Worm (Caenorhabditis elegans) whole organism, L4 larva: ENCODE measurements around the gene obr-1.

Source experiments
- F26F4.8 ChIP-seq: fragments of 200-800 bp; sonication (Bioruptor generic); conservative IDR thresholded peaks from 2 replicates; pipeline ENCODE4 v1.3.6; 2022; ENCODE audit warnings: missing genetic modification characterization, missing compliant biosample characterization
- F49E8.2 ChIP-seq: sonication (generic microtip); optimal IDR thresholded peaks from 2 replicates; lab custom pipeline; 2016; ENCODE audit warnings: missing compliant biosample characterization, mild to moderate bottlenecking, missing genetic modification characterization, borderline replicate concordance
- R02D3.7 ChIP-seq: fragments of 150-350 bp; sonication (generic microtip); optimal IDR thresholded peaks from 3 replicates; lab custom pipeline; 2014; ENCODE audit warnings: missing biosample characterization, missing genetic modification characterization
- T20F7.1 ChIP-seq: fragments of 200-800 bp; sonication (Bioruptor generic); optimal IDR thresholded peaks from 2 replicates; lab custom pipeline; 2018; ENCODE audit warnings: mild to moderate bottlenecking, missing genetic modification characterization, missing compliant biosample characterization
- Y105C5A.15 ChIP-seq: fragments of 200-800 bp; sonication (Bioruptor generic); IDR thresholded peaks from 2 replicates; pipeline ENCODE4 v1.3.6; 2022; ENCODE audit warnings: missing genetic modification characterization, missing compliant biosample characterization
- Y48G9A.11 ChIP-seq: fragments of 200-800 bp; sonication (Bioruptor generic); IDR thresholded peaks from 2 replicates; pipeline ENCODE4 v1.3.6; 2022; ENCODE audit warnings: missing genetic modification reagents, missing genetic modification characterization, missing compliant biosample characterization
- Y5F2A.4 ChIP-seq: fragments of 200-800 bp; sonication (Bioruptor generic); optimal IDR thresholded peaks from 2 replicates; lab custom pipeline; 2018; ENCODE audit warnings: mild to moderate bottlenecking, missing genetic modification characterization, missing compliant biosample characterization
- ZK546.5 ChIP-seq, 2 experiments: sonication (generic microtip); optimal IDR thresholded peaks; 2 replicates each; lab custom pipeline; 2017; ENCODE audit warnings: missing biosample characterization in 2 of 2, missing genetic modification characterization in 2 of 2
- aly-2 ChIP-seq: sonication (generic microtip); optimal IDR thresholded peaks from 2 replicates; lab custom pipeline; 2018; ENCODE audit warnings: missing biosample characterization, missing genetic modification characterization
- ama-1 ChIP-seq: fragments of 150-350 bp; optimal IDR thresholded peaks from 2 replicates; lab custom pipeline; 2014; ENCODE audit warnings: inconsistent platforms, mixed read lengths
- attf-4 ChIP-seq: sonication (generic microtip); optimal IDR thresholded peaks from 3 replicates; lab custom pipeline; 2017; ENCODE audit warnings: missing biosample characterization, missing genetic modification characterization
- ceh-32 ChIP-seq: sonication (generic microtip); optimal IDR thresholded peaks from 2 replicates; lab custom pipeline; 2016; ENCODE audit warnings: mild to moderate bottlenecking, missing genetic modification characterization, missing compliant biosample characterization; ENCODE audit not compliant: poor library complexity
- ceh-44 ChIP-seq: fragments of 200-800 bp; sonication (Bioruptor generic); IDR thresholded peaks from 2 replicates; pipeline ENCODE4 v1.3.6; 2022; ENCODE audit warnings: missing genetic modification reagents, missing genetic modification characterization, missing compliant biosample characterization
- ces-1 ChIP-seq: fragments of 150-350 bp; sonication (generic microtip); optimal IDR thresholded peaks from 4 replicates; lab custom pipeline; 2014; ENCODE audit warnings: missing biosample characterization, missing genetic modification reagents, missing genetic modification characterization
- daf-16 ChIP-seq, 3 experiments: sonication (generic microtip); optimal IDR thresholded peaks; 2 replicates each; lab custom pipeline; 2016 to 2017; ENCODE audit warnings: missing genetic modification characterization in 3 of 3, missing genetic modification reagents in 3 of 3, mild to moderate bottlenecking in 2 of 3, missing compliant biosample characterization in 2 of 3, missing biosample characterization in 1 of 3, moderate library complexity in 1 of 3
- daf-8 ChIP-seq: fragments of 200-800 bp; sonication (Bioruptor generic); IDR thresholded peaks from 2 replicates; pipeline ENCODE4 v1.3.6; 2022; ENCODE audit warnings: missing genetic modification characterization, missing compliant biosample characterization
- dmd-6 ChIP-seq: fragments of 200-800 bp; sonication (Bioruptor generic); IDR thresholded peaks from 2 replicates; pipeline ENCODE4 v1.3.6; 2022; ENCODE audit warnings: missing genetic modification reagents, missing genetic modification characterization, missing compliant biosample characterization
- duxl-1 ChIP-seq: sonication (generic microtip); optimal IDR thresholded peaks from 2 replicates; lab custom pipeline; 2016; ENCODE audit warnings: mild to moderate bottlenecking, missing genetic modification characterization, moderate library complexity, missing compliant biosample characterization; ENCODE audit not compliant: poor library complexity
- dve-1 ChIP-seq: sonication (generic microtip); optimal IDR thresholded peaks from 2 replicates; lab custom pipeline; 2017; ENCODE audit warnings: antibody characterized with exemption, mild to moderate bottlenecking, missing genetic modification characterization, missing compliant biosample characterization; ENCODE audit not compliant: insufficient read depth
- egl-27 ChIP-seq: sonication (generic microtip); optimal IDR thresholded peaks from 3 replicates; lab custom pipeline; 2017; ENCODE audit warnings: missing biosample characterization, missing genetic modification reagents, missing genetic modification characterization
- fkh-10 ChIP-seq: fragments of 150-350 bp; optimal IDR thresholded peaks from 2 replicates; lab custom pipeline; 2014; ENCODE audit warnings: missing biosample characterization, missing genetic modification reagents, missing genetic modification characterization
- fos-1 ChIP-seq: fragments of 150-350 bp; optimal IDR thresholded peaks from 2 replicates; lab custom pipeline; 2014; ENCODE audit warnings: missing biosample characterization, missing genetic modification characterization
- gei-8 ChIP-seq: fragments of 200-800 bp; sonication (Bioruptor generic); optimal IDR thresholded peaks from 2 replicates; lab custom pipeline; 2018; ENCODE audit warnings: mild to moderate bottlenecking, missing genetic modification characterization, missing compliant biosample characterization
- hif-1 ChIP-seq, 2 experiments: sonication (generic microtip); optimal IDR thresholded peaks; 2 replicates each; lab custom pipeline; 2016 to 2017; ENCODE audit warnings: missing compliant biosample characterization in 2 of 2, missing genetic modification characterization in 2 of 2, missing genetic modification reagents in 2 of 2, missing genotype in 2 of 2, mild to moderate bottlenecking in 1 of 2
- hlh-30 ChIP-seq: sonication (generic microtip); optimal IDR thresholded peaks from 2 replicates; lab custom pipeline; 2017; ENCODE audit warnings: antibody characterized with exemption, mild to moderate bottlenecking, missing genetic modification characterization, missing compliant biosample characterization; ENCODE audit not compliant: insufficient read depth
- jun-1 ChIP-seq: fragments of 150-350 bp; optimal IDR thresholded peaks from 2 replicates; lab custom pipeline; 2014; ENCODE audit warnings: missing biosample characterization, missing genetic modification reagents, missing genetic modification characterization
- lim-7 ChIP-seq: fragments of 200-800 bp; sonication (Bioruptor generic); IDR thresholded peaks from 2 replicates; pipeline ENCODE4 v1.3.6; 2022; ENCODE audit warnings: missing genetic modification characterization, missing compliant biosample characterization
- lin-1 ChIP-seq: fragments of 200-800 bp; sonication (Bioruptor generic); IDR thresholded peaks from 2 replicates; pipeline ENCODE4 v1.3.6; 2022; ENCODE audit warnings: missing genetic modification reagents, missing genetic modification characterization, missing compliant biosample characterization
- lin-13 ChIP-seq: fragments of 150-350 bp; optimal IDR thresholded peaks from 2 replicates; lab custom pipeline; 2014; ENCODE audit warnings: missing biosample characterization, missing genetic modification reagents, missing genetic modification characterization
- lin-15B ChIP-seq: fragments of 150-350 bp; sonication (generic microtip); optimal IDR thresholded peaks from 3 replicates; lab custom pipeline; 2014; ENCODE audit warnings: missing biosample characterization, missing genetic modification characterization
- lin-29 ChIP-seq: fragments of 200-800 bp; sonication (Bioruptor generic); IDR thresholded peaks from 2 replicates; pipeline ENCODE4 v1.3.6; 2022; ENCODE audit warnings: missing genetic modification reagents, missing genetic modification characterization, missing compliant biosample characterization
- lin-38 ChIP-seq: fragments of 200-800 bp; sonication (Bioruptor generic); IDR thresholded peaks from 2 replicates; pipeline ENCODE4 v1.3.6; 2022; ENCODE audit warnings: missing genetic modification reagents, missing genetic modification characterization, missing compliant biosample characterization
- lin-39 ChIP-seq: fragments of 150-350 bp; optimal IDR thresholded peaks from 2 replicates; lab custom pipeline; 2014; ENCODE audit warnings: missing biosample characterization, missing genetic modification reagents, missing genetic modification characterization
- lsy-2 ChIP-seq, 2 experiments: fragments of 150-350 bp in 1 of 2; sonication (generic microtip) in 1 of 2; optimal IDR thresholded peaks; 2 replicates each; lab custom pipeline; 2014 to 2017; ENCODE audit warnings: missing biosample characterization in 2 of 2, missing genetic modification characterization in 2 of 2
- madf-5 ChIP-seq, 2 experiments: fragments of 200-800 bp; sonication (Bioruptor generic); IDR thresholded peaks; 2 replicates each; pipeline ENCODE4 v1.3.6; 2022; ENCODE audit warnings: missing compliant biosample characterization in 2 of 2, missing genetic modification characterization in 2 of 2
- madf-9 ChIP-seq: fragments of 200-800 bp; sonication (Bioruptor generic); conservative IDR thresholded peaks from 2 replicates; pipeline ENCODE4 v1.3.6; 2022; ENCODE audit warnings: missing genetic modification reagents, missing genetic modification characterization, missing compliant biosample characterization
- nhr-10 ChIP-seq: fragments of 150-350 bp; optimal IDR thresholded peaks from 2 replicates; lab custom pipeline; 2014; ENCODE audit warnings: missing biosample characterization, missing genetic modification characterization
- nhr-28 ChIP-seq: fragments of 150-350 bp; optimal IDR thresholded peaks from 2 replicates; lab custom pipeline; 2014; ENCODE audit warnings: missing biosample characterization, missing genetic modification characterization
- nhr-42 ChIP-seq: fragments of 200-800 bp; sonication (Bioruptor generic); IDR thresholded peaks from 2 replicates; pipeline ENCODE4 v1.3.6; 2022; ENCODE audit warnings: missing genetic modification characterization, missing compliant biosample characterization
- nhr-6 ChIP-seq: fragments of 150-350 bp; optimal IDR thresholded peaks from 2 replicates; lab custom pipeline; 2014; ENCODE audit warnings: missing biosample characterization, missing genetic modification characterization
- nhr-76 ChIP-seq: fragments of 150-350 bp; optimal IDR thresholded peaks from 2 replicates; lab custom pipeline; 2014; ENCODE audit warnings: missing biosample characterization, missing genetic modification characterization
- nhr-77 ChIP-seq: fragments of 150-350 bp; optimal IDR thresholded peaks from 2 replicates; lab custom pipeline; 2014; ENCODE audit warnings: missing biosample characterization, missing genetic modification characterization
- pqm-1 ChIP-seq: sonication (generic microtip); optimal IDR thresholded peaks from 2 replicates; lab custom pipeline; 2017; ENCODE audit warnings: missing biosample characterization, missing genetic modification characterization
- saeg-2 ChIP-seq: fragments of 200-800 bp; sonication (Bioruptor generic); IDR thresholded peaks from 2 replicates; pipeline ENCODE4 v1.3.6; 2022; ENCODE audit warnings: missing genetic modification reagents, missing genetic modification characterization, missing compliant biosample characterization
- sdz-12 ChIP-seq: fragments of 200-800 bp; sonication (Bioruptor generic); optimal IDR thresholded peaks from 2 replicates; lab custom pipeline; 2018; ENCODE audit warnings: mild to moderate bottlenecking, missing genetic modification characterization, missing compliant biosample characterization
- set-16 ChIP-seq: fragments of 200-800 bp; sonication (Bioruptor generic); IDR thresholded peaks from 2 replicates; pipeline ENCODE4 v1.3.6; 2022; ENCODE audit warnings: missing genetic modification reagents, missing genetic modification characterization, missing compliant biosample characterization
- snpc-1.2 ChIP-seq: fragments of 200-800 bp; sonication (Bioruptor generic); IDR thresholded peaks from 2 replicates; pipeline ENCODE4 v1.3.6; 2022; ENCODE audit warnings: missing genetic modification reagents, missing genetic modification characterization, missing compliant biosample characterization
- spr-3 ChIP-seq: fragments of 200-800 bp; sonication (Bioruptor generic); optimal IDR thresholded peaks from 2 replicates; lab custom pipeline; 2018; ENCODE audit warnings: mild to moderate bottlenecking, missing genetic modification characterization, missing compliant biosample characterization
- tra-1 ChIP-seq: fragments of 200-800 bp; sonication (Bioruptor generic); IDR thresholded peaks from 2 replicates; pipeline ENCODE4 v1.3.6; 2022; ENCODE audit warnings: missing genetic modification reagents, missing genetic modification characterization, missing compliant biosample characterization
- unc-130 ChIP-seq: sonication (generic microtip); optimal IDR thresholded peaks from 2 replicates; lab custom pipeline; 2016; ENCODE audit warnings: missing genetic modification reagents, missing genetic modification characterization, missing compliant biosample characterization
- zfp-3 ChIP-seq: fragments of 200-800 bp; sonication (Bioruptor generic); conservative IDR thresholded peaks from 2 replicates; pipeline ENCODE4 v1.3.6; 2022; ENCODE audit warnings: missing genetic modification reagents, missing genetic modification characterization, missing compliant biosample characterization

Gene obr-1

DNA sequence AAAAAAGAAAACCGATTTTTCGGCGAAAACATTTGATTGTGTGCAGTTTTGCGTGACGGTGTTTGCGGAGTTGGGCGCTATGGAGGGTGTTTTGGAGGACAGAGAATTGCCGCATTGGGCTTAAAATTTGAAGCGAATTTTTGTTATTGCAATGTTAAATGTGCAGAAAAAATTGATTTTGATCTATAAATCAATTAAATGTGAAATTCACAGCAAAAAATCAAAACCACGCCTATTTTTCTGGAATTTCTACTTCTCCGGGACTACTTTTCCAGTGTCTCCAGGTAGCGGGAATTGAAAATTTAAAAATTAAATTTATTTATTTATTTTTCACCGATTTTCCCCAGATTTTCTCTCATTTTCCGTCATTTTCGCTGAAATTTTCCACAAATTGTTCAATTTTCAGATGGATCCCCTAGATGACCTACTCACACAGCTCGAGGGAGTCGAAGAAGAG lies 46.5 kb upstream of the obr-1 start, which contains the start of gene mcm-10 (continued):
- TF ChIP-seq ces-1 (GFP tag; lab: Kevin White, UChicago): peak; percentile 1
- TF ChIP-seq duxl-1 (tag; lab: Kevin White, UChicago): no peak
- no peak for TF ChIP-seq pqm-1 (tag; lab: Kevin White, UChicago)
- TF ChIP-seq daf-8 (GFP tag; lab: Robert Waterston, UW): no peak
- peak in 1 of 2 experiments; percentile 65 for TF ChIP-seq lsy-2 (tag; optimal IDR thresholded peaks at IDR 0.05; lab: Kevin White, UChicago)
- TF ChIP-seq lin-15B (tag; lab: Kevin White, UChicago): no peak
- TF ChIP-seq T20F7.1: no peak
- TF ChIP-seq dmd-6 (GFP tag; lab: Robert Waterston, UW): no peak
- TF ChIP-seq ZK546.5 (tag; optimal IDR thresholded peaks at IDR 0.05; lab: Kevin White, UChicago): no peak
- no peak for TF ChIP-seq lin-13 (GFP tag; lab: Kevin White, UChicago)
- no peak for TF ChIP-seq madf-5 (GFP tag; IDR thresholded peaks at IDR 0.05; lab: Robert Waterston, UW)
- no peak for TF ChIP-seq set-16 (GFP tag; lab: Robert Waterston, UW)
- peak; percentile 32 for TF ChIP-seq fkh-10
- TF ChIP-seq hlh-30: peak; percentile 23
- peak; percentile 62 for TF ChIP-seq lin-38
- peak; percentile 65 for TF ChIP-seq dve-1
- no peak for TF ChIP-seq zfp-3 (GFP tag; lab: Robert Waterston, UW)
- no peak for TF ChIP-seq nhr-77
- TF ChIP-seq attf-4 (tag; lab: Kevin White, UChicago): no peak
- no peak for TF ChIP-seq Y105C5A.15
- TF ChIP-seq daf-16 (GFP tag; optimal IDR thresholded peaks at IDR 0.05; lab: Kevin White, UChicago): peak in 1 of 2 experiments; percentile 26
- peak; percentile 24 for TF ChIP-seq daf-16 (tag; optimal IDR thresholded peaks at IDR 0.05; lab: Kevin White, UChicago)
- TF ChIP-seq madf-9 (GFP tag; lab: Robert Waterston, UW): no peak
- TF ChIP-seq Y5F2A.4: no peak
- no peak for TF ChIP-seq lim-7
- no peak for TF ChIP-seq fos-1
- TF ChIP-seq ama-1 (lab: Kevin White, UChicago): no peak
- TF ChIP-seq ceh-44: peak; percentile 71; the same call in 1 of the 2 replicates
- no peak for TF ChIP-seq nhr-6
- no peak for TF ChIP-seq tra-1 (GFP tag; lab: Robert Waterston, UW)
- TF ChIP-seq nhr-76: no peak
- no peak for TF ChIP-seq nhr-42 (GFP tag; lab: Robert Waterston, UW)
- TF ChIP-seq aly-2 (tag; lab: Kevin White, UChicago): no peak
- no peak for TF ChIP-seq snpc-1.2 (GFP tag; lab: Robert Waterston, UW)
- TF ChIP-seq lin-39 (tag; lab: Kevin White, UChicago): no peak
- TF ChIP-seq spr-3: no peak
- TF ChIP-seq egl-27 (tag; lab: Kevin White, UChicago): no peak
- no peak for TF ChIP-seq R02D3.7 (tag; lab: Kevin White, UChicago)
- TF ChIP-seq Y48G9A.11: no peak
- no peak for TF ChIP-seq gei-8 (GFP tag; lab: Kevin White, UChicago)
- peak in 1 of 2 experiments; percentile 92 for TF ChIP-seq hif-1 (tag; optimal IDR thresholded peaks at IDR 0.05; lab: Kevin White, UChicago)
- no peak for TF ChIP-seq F26F4.8 (GFP tag; lab: Robert Waterston, UW)
- TF ChIP-seq saeg-2: no peak
- TF ChIP-seq jun-1 (tag; lab: Kevin White, UChicago): no peak
- no peak for TF ChIP-seq nhr-10 (tag; lab: Kevin White, UChicago)
- no peak for TF ChIP-seq lin-29 (GFP tag; lab: Robert Waterston, UW)
- no peak for TF ChIP-seq ceh-32
- TF ChIP-seq F49E8.2 (tag; lab: Kevin White, UChicago): no peak
- TF ChIP-seq unc-130: peak; percentile 78
- TF ChIP-seq nhr-28 (tag; lab: Kevin White, UChicago): peak; percentile 35
- no peak for TF ChIP-seq lin-1 (GFP tag; lab: Robert Waterston, UW)
- no peak for TF ChIP-seq sdz-12 (GFP tag; lab: Kevin White, UChicago)
